Worm (Caenorhabditis elegans): ENCODE measurements around the gene srz-83.

Gene srz-83

DNA sequence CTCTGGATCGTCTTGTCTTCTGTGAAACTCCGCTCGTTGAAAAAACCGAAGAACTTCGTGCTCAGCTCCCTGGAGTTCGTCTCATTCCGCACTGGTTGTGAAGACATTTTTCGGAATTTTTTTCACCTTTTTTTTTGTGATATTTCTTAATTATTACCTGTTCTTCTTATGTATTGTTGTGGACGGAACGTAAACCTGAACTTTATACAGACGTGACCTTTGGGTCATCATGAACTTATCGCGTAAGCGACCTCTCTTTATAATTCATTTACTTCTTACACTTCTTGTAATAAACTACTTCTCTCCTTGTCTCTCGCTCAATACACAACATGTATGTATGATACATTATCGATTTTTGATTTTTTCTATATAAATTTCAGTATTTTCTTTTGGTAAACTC is 27.9 kb downstream of the srz-83 start, which contains the start of gene M57.1:
TSS of gene M57.1 (plus strand) at position 301 of the 400 bp plus-strand sequence.
- no peak for TF ChIP-seq nhr-85 (tag)
- TF ChIP-seq zip-4 (GFP tag; optimal IDR thresholded peaks at IDR 0.05) = no peak
- TF ChIP-seq nhr-76 (tag; optimal IDR thresholded peaks at IDR 0.05) = no peak
- TF ChIP-seq zag-1 (tag; optimal IDR thresholded peaks at IDR 0.05) = no peak
- no peak for TF ChIP-seq dsc-1 (tag; optimal IDR thresholded peaks at IDR 0.05)
- TF ChIP-seq pag-3 (tag; optimal IDR thresholded peaks at IDR 0.05; ENCODE audit: borderline replicate concordance, insufficient read depth) = no peak
- no peak for TF ChIP-seq egl-13 (tag; optimal IDR thresholded peaks at IDR 0.05)
- no peak for TF ChIP-seq swsn-7 (tag; optimal IDR thresholded peaks at IDR 0.05)
- no peak for TF ChIP-seq C04F5.9 (tag; optimal IDR thresholded peaks at IDR 0.05)
- TF ChIP-seq sptf-1 (tag; optimal IDR thresholded peaks at IDR 0.05) = no peak
- no peak for TF ChIP-seq ceh-88 (GFP tag; IDR thresholded peaks at IDR 0.05)
- TF ChIP-seq nhr-19 (GFP tag; conservative IDR thresholded peaks at IDR 0.05) = no peak
- no peak for TF ChIP-seq ces-1 (GFP tag; optimal IDR thresholded peaks at IDR 0.05)
- no peak for TF ChIP-seq hlh-17 (GFP tag; optimal IDR thresholded peaks at IDR 0.05; ENCODE audit: borderline replicate concordance)
- no peak for TF ChIP-seq vab-15 (tag; optimal IDR thresholded peaks at IDR 0.05)
- TF ChIP-seq nhr-237 (tag; optimal IDR thresholded peaks at IDR 0.05) = no peak
- no peak for TF ChIP-seq jun-1 (tag; optimal IDR thresholded peaks at IDR 0.05)
- no peak for TF ChIP-seq nhr-47 (tag; optimal IDR thresholded peaks at IDR 0.05)
- TF ChIP-seq lin-35 (GFP tag; optimal IDR thresholded peaks at IDR 0.05) = no peak
- no peak for TF ChIP-seq pqm-1 (tag; optimal IDR thresholded peaks at IDR 0.05)

DNA sequence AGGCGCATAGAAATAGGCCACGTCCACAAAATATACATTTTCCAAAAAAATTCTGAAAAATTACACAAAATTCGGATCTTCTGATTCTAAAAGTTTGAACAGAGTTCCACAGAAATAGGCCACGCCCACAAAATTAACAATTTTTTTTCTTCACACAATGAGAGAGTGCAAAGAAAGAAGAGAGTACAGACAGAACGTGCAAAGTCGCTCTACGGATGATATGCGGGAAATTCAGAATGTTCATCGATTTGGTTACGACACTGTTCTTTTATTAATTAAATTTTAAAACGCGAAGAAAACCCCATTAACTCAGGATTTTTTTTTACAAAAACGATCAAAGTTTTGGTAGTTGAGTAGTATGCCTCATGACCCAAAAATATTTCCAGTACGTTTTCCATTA is 28.7 kb downstream of the srz-83 start:
- TF ChIP-seq lin-35 (GFP tag; optimal IDR thresholded peaks at IDR 0.05) (peak; percentile 16 to 78), C16A3.4 (tag; optimal IDR thresholded peaks at IDR 0.05) (peak; percentile 1), blmp-1 (tag; optimal IDR thresholded peaks at IDR 0.05) (peak; percentile 35), efl-1 (optimal IDR thresholded peaks at IDR 0.05) (peak; percentile 50 to 66), efl-1 (GFP tag; optimal IDR thresholded peaks at IDR 0.05 in 1 of 2) (peak; percentile 67 to 96), nhr-84 (tag; optimal IDR thresholded peaks at IDR 0.05) (no peak), dpl-1 (GFP tag; optimal IDR thresholded peaks at IDR 0.05) (peak; percentile 33 to 76 (median 61)), aly-2 (tag; optimal IDR thresholded peaks at IDR 0.05) (no peak), ceh-8 (GFP tag; optimal IDR thresholded peaks at IDR 0.05) (no peak), lsy-2 (tag; optimal IDR thresholded peaks at IDR 0.05) (peak; percentile 24 to 70), snu-23 (GFP tag; optimal IDR thresholded peaks at IDR 0.05) (peak; percentile 10), egl-27 (tag; optimal IDR thresholded peaks at IDR 0.05) (no peak)

DNA sequence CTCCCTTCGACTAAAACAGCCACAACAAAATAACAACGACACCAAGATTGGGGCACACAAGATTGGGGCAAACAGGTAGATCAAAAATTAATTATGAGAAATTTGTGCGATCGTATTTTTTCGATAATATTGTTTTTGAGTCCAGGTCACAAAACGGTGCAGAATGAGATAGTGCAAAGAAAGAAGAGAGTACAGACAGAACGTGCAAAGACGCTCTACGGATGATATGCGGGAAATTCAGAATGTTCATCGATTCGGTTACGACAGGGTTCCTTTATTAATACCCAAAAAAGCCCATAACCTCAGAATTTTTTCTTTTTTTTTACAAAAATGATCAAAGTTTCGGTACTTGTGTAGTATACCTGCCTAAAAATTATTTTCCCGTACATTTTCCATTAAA is 35.0 kb downstream of the srz-83 start:
- no peak for TF ChIP-seq skn-1 (tag; optimal IDR thresholded peaks at IDR 0.05)
- TF ChIP-seq swsn-7 (tag; optimal IDR thresholded peaks at IDR 0.05) = no peak
- TF ChIP-seq dpl-1 (GFP tag; optimal IDR thresholded peaks at IDR 0.05) = peak; percentile 17 to 53 (median 30)
- peak; percentile 16 for TF ChIP-seq snu-23 (GFP tag; optimal IDR thresholded peaks at IDR 0.05)
- TF ChIP-seq lsy-2 (tag; optimal IDR thresholded peaks at IDR 0.05) = peak in 1 of 2 experiments; percentile 56
- TF ChIP-seq efl-1 (optimal IDR thresholded peaks at IDR 0.05) = peak; percentile 2 to 58
- peak in 1 of 2 experiments; percentile 54 for TF ChIP-seq efl-1 (GFP tag; optimal IDR thresholded peaks at IDR 0.05 in 1 of 2)
- TF ChIP-seq lin-35 (GFP tag; optimal IDR thresholded peaks at IDR 0.05) = peak; percentile 10 to 62

DNA sequence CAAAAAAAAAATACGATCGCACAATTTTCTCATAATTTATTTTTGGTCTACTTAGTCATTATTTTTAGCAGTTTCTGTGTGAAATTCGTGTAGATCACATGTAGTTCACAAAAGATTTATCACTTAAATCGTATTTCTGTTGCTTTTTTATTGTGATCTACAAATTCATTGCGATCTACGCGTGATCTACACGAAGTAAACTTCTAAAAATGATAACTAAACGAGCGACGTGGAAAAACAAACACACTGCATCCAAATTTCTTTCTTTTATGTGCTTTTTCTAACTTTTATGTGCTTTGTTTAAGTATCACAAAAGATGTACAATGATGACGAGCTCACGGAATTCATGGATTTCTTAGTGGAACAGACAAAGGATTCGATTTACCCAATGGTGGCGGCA is 35.6 kb downstream of the srz-83 start, which contains the start of gene B0212.3:
TSS of gene B0212.3 (plus strand) at position 301 of the 400 bp plus-strand sequence.
- TF ChIP-seq dsc-1 (tag; optimal IDR thresholded peaks at IDR 0.05) = no peak
- no peak for TF ChIP-seq grh-1 (GFP tag; IDR thresholded peaks at IDR 0.05)
- no peak for TF ChIP-seq zag-1 (tag; optimal IDR thresholded peaks at IDR 0.05)
- TF ChIP-seq ztf-11 (tag; optimal IDR thresholded peaks at IDR 0.05) = no peak
- no peak for TF ChIP-seq ceh-88 (GFP tag; IDR thresholded peaks at IDR 0.05)
- TF ChIP-seq lin-14 (GFP tag; optimal IDR thresholded peaks at IDR 0.05) = no peak
- TF ChIP-seq ceh-63 (GFP tag; optimal IDR thresholded peaks at IDR 0.05) = no peak
- TF ChIP-seq hlh-17 (GFP tag; optimal IDR thresholded peaks at IDR 0.05; ENCODE audit: borderline replicate concordance) = no peak
- TF ChIP-seq Y116A8C.19 (tag; optimal IDR thresholded peaks at IDR 0.05; ENCODE audit: borderline replicate concordance) = no peak
- TF ChIP-seq nhr-76 (tag; optimal IDR thresholded peaks at IDR 0.05) = no peak
- TF ChIP-seq ets-5 (GFP tag; IDR thresholded peaks at IDR 0.05) = no peak
- TF ChIP-seq nhr-47 (tag; optimal IDR thresholded peaks at IDR 0.05) = no peak
- TF ChIP-seq jun-1 (tag; optimal IDR thresholded peaks at IDR 0.05) = no peak
- no peak for TF ChIP-seq nhr-237 (tag; optimal IDR thresholded peaks at IDR 0.05)
- no peak for TF ChIP-seq efl-3 (GFP tag; optimal IDR thresholded peaks at IDR 0.05)
- TF ChIP-seq hlh-4 (tag; optimal IDR thresholded peaks at IDR 0.05) = no peak
- no peak for TF ChIP-seq pqm-1 (tag; optimal IDR thresholded peaks at IDR 0.05)
- TF ChIP-seq sox-4 (tag; optimal IDR thresholded peaks at IDR 0.05) = no peak
- no peak for TF ChIP-seq nhr-84 (tag; optimal IDR thresholded peaks at IDR 0.05)
- no peak for TF ChIP-seq zip-4 (GFP tag; optimal IDR thresholded peaks at IDR 0.05)
